Worm (Caenorhabditis elegans): ENCODE measurements around the gene hsp-4.
A peak's percentile ranks its signal among the peaks of the same experiment; 100 is the strongest.

The hsp-4 gene

DNA sequence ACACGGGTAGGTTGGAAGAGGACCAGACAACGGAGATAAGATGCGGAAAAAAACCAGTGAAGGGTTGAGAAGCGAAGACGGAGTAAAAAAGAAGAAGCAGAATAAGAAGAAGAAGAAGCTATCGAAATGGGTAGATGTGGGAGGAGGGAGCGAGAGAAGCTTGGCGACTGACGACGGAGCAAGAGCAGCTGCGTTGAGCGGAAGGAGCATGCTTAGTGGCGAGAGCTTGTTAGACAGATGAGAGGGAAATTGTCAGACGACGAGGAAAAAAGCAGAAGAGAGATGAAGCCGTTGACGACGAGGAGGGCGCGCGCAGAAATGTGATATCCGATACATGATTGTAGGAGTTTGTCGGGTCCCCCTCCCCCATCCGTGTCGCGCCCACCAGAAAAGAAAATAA, 25.4 kb downstream of the hsp-4 start:
- peak; percentile 7 for TF ChIP-seq nhr-11 (tag; optimal IDR thresholded peaks at IDR 0.05)
- no peak for TF ChIP-seq ama-1 (optimal IDR thresholded peaks at IDR 0.05)
- TF ChIP-seq nhr-43 (tag; optimal IDR thresholded peaks at IDR 0.05; ENCODE audit: poor library complexity, severe bottlenecking): no peak
- TF ChIP-seq fkh-10 (GFP tag; optimal IDR thresholded peaks at IDR 0.05): peak; percentile 72
- TF ChIP-seq nhr-76 (tag; optimal IDR thresholded peaks at IDR 0.05): no peak
- TF ChIP-seq ceh-28 (tag; optimal IDR thresholded peaks at IDR 0.05): no peak
- no peak for TF ChIP-seq daf-12 (tag; optimal IDR thresholded peaks at IDR 0.05)
- no peak for TF ChIP-seq unc-39 (tag; optimal IDR thresholded peaks at IDR 0.05)
- no peak for TF ChIP-seq nhr-12 (tag; optimal IDR thresholded peaks at IDR 0.05)
- TF ChIP-seq lsy-12 (tag; optimal IDR thresholded peaks at IDR 0.05): peak; percentile 18
- TF ChIP-seq R02D3.7 (tag; optimal IDR thresholded peaks at IDR 0.05): no peak
- TF ChIP-seq unc-62 (GFP tag; optimal IDR thresholded peaks at IDR 0.05): no peak
- peak; percentile 30 for TF ChIP-seq hmg-11 (tag; optimal IDR thresholded peaks at IDR 0.05)
- TF ChIP-seq egl-5 (tag; optimal IDR thresholded peaks at IDR 0.05): peak; percentile 24
- TF ChIP-seq nhr-28 (tag; optimal IDR thresholded peaks at IDR 0.05): no peak
- peak; percentile 78 for TF ChIP-seq nfya-1 (tag; optimal IDR thresholded peaks at IDR 0.05; ENCODE audit: insufficient read depth)
- TF ChIP-seq lin-39 (tag; optimal IDR thresholded peaks at IDR 0.05): peak; percentile 77
- no peak for TF ChIP-seq nhr-67 (tag; optimal IDR thresholded peaks at IDR 0.05)
- TF ChIP-seq ZK546.5 (tag; optimal IDR thresholded peaks at IDR 0.05): no peak
- peak; percentile 16 for TF ChIP-seq snpc-4 (tag; optimal IDR thresholded peaks at IDR 0.05)
- TF ChIP-seq ceh-82 (tag; optimal IDR thresholded peaks at IDR 0.05): no peak
- no peak for TF ChIP-seq ceh-9 (tag; optimal IDR thresholded peaks at IDR 0.05)
- no peak for TF ChIP-seq ceh-16 (tag; optimal IDR thresholded peaks at IDR 0.05)
- peak; percentile 22 for TF ChIP-seq mdl-1 (tag; optimal IDR thresholded peaks at IDR 0.05)
- TF ChIP-seq nhr-237 (tag; optimal IDR thresholded peaks at IDR 0.05): no peak
- TF ChIP-seq tbx-2 (tag; optimal IDR thresholded peaks at IDR 0.05): peak; percentile 39
- no peak for TF ChIP-seq fos-1 (tag; optimal IDR thresholded peaks at IDR 0.05)
- TF ChIP-seq pha-4 (tag; optimal IDR thresholded peaks at IDR 0.05): no peak
- TF ChIP-seq nhr-25 (tag; optimal IDR thresholded peaks at IDR 0.05): no peak
- no peak for TF ChIP-seq fkh-2 (tag; optimal IDR thresholded peaks at IDR 0.05)
- peak; percentile 21 for TF ChIP-seq lin-15B (tag; optimal IDR thresholded peaks at IDR 0.05)
- TF ChIP-seq ztf-4 (tag; optimal IDR thresholded peaks at IDR 0.05): no peak
- no peak for TF ChIP-seq elt-1 (tag; optimal IDR thresholded peaks at IDR 0.05)
- no peak for TF ChIP-seq nhr-23 (tag; optimal IDR thresholded peaks at IDR 0.05)
- TF ChIP-seq aly-2 (tag; optimal IDR thresholded peaks at IDR 0.05): no peak

DNA sequence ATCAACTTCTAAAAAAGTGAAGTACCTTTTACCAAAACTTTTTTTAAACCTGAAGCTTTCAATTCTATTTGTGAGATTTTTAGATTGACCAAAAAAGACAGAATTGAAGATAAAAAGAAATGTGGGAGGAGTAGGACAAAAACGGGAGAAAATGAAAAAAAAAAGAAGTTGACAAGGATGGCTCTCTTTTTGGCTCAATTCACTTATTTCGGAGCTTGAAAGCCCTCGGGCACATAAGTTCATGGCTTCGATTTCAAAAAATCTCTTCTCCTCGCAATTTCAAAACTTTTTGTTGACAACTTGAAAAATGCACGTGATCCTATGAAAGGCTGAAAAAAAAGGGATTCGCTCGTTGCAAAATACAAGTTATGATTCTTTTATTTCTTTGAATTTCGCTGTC, 26.2 kb downstream of the hsp-4 start:
- TF ChIP-seq pha-4 (tag; optimal IDR thresholded peaks at IDR 0.05) (no peak), skn-1 (tag; optimal IDR thresholded peaks at IDR 0.05) (no peak), fkh-10 (GFP tag; optimal IDR thresholded peaks at IDR 0.05) (peak; percentile 60), elt-1 (tag; optimal IDR thresholded peaks at IDR 0.05) (no peak)

DNA sequence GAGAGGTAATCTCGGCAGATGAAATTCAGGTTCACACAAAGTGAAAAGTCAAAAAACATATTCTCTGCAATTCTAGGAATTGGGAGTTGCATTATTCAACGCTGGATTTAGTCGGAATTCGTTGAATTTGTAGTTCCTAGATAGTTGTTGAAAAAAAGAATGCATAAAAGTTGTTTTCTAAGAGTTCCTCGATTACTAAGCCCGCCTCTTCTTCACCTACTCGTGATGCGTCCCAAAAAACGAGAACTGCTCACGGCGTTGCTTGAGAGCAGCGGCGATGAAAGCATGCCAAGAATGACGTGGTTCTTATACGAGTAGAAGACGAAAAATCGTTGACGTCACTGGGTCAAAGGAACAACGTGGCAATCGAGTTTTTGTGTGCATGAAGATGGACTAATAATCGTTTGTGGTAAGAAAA, 27.4 kb downstream of the hsp-4 start:
- TF ChIP-seq nhr-77 (tag; optimal IDR thresholded peaks at IDR 0.05): no peak
- peak; percentile 67 for TF ChIP-seq fkh-10 (GFP tag; optimal IDR thresholded peaks at IDR 0.05)
- peak; percentile 37 for TF ChIP-seq lin-39 (tag; optimal IDR thresholded peaks at IDR 0.05)
- peak; percentile 37 for TF ChIP-seq nfya-1 (tag; optimal IDR thresholded peaks at IDR 0.05; ENCODE audit: insufficient read depth)
- no peak for TF ChIP-seq nhr-67 (tag; optimal IDR thresholded peaks at IDR 0.05)

DNA sequence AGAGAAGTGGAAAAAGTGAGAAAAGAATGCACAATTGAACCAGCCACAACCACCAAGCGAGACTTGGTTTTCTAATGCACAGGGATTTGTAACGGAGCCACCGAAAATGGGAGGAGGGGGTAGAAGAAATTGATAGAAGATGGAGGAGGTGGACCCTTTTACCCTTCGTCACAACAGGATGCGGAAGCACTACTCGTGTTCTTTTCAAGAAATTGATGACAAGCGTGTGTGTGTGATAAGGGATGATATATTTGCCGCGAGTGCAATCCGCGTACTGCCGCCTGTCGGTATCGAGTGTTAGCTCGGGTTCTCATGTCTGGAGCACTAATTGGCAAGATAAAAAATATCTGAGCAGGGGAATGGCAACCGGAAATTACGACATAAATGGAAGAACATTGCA, 28.5 kb downstream of the hsp-4 start, which contains the start of gene F21D12.3:
Gene F21D12.3 (minus strand): TSS at position 101 of the 400 bp plus-strand sequence.
- TF ChIP-seq lin-39 (tag; optimal IDR thresholded peaks at IDR 0.05) (no peak), elt-3 (tag; optimal IDR thresholded peaks at IDR 0.05) (no peak), nhr-43 (tag; optimal IDR thresholded peaks at IDR 0.05; ENCODE audit: poor library complexity, severe bottlenecking) (no peak), ama-1 (optimal IDR thresholded peaks at IDR 0.05) (peak; percentile 8)
